Worm (Caenorhabditis elegans) whole organism, dauer: Measurements from ENCODE around the gene dpy-21.

Experiments used
- unc-62 ChIP-seq: sonication (generic microtip); optimal IDR thresholded peaks from 2 replicates; lab custom pipeline; 2017; ENCODE audit warnings: missing biosample characterization, missing genetic modification reagents, missing genetic modification characterization

The dpy-21 gene

ce11 chrV:17949093-17949492 lies at the start of gene dpy-21:
Gene dpy-21 (minus strand): TSS chrV:17949193.
- no peak for TF ChIP-seq unc-62

- TF ChIP-seq unc-62: no peak
These were observed 37.0 kb upstream of the dpy-21 start, which contains the start of gene Y59A8B.21 for ce11 chrV:17985960-17986359. Gene Y59A8B.21 (plus strand): TSS chrV:17986260.

ce11 chrV:17982935-17983334 lies 33.9 kb upstream of the dpy-21 start:
- no peak for TF ChIP-seq unc-62

- no peak for TF ChIP-seq unc-62
These were observed 32.7 kb upstream of the dpy-21 start for ce11 chrV:17981732-17982131.

ce11 chrV:17979789-17980188 lies 30.8 kb upstream of the dpy-21 start, which contains the start of gene snx-6:
Gene snx-6 (minus strand): TSS chrV:17980082.
- TF ChIP-seq unc-62: no peak

- TF ChIP-seq unc-62: no peak
These were observed 29.2 kb upstream of the dpy-21 start for ce11 chrV:17978207-17978606.

- TF ChIP-seq unc-62: no peak
These were observed 17.8 kb upstream of the dpy-21 start, which contains the start of gene gck-3 for ce11 chrV:17966747-17967146. Gene gck-3 (minus strand): TSS chrV:17966847.

ce11 chrV:17962500-17962899 lies 13.5 kb upstream of the dpy-21 start:
- no peak for TF ChIP-seq unc-62

- no peak for TF ChIP-seq unc-62
These were observed 7.1 kb upstream of the dpy-21 start for ce11 chrV:17956109-17956508.

ce11 chrV:17952280-17952679 lies 3.3 kb upstream of the dpy-21 start:
- TF ChIP-seq unc-62: no peak

ce11 chrV:17951172-17951999 lies 2.4 kb upstream of the dpy-21 start, which contains the start of gene Y59A8B.24:
Gene Y59A8B.24 (plus strand): TSS chrV:17951949.
- no peak for TF ChIP-seq unc-62

ce11 chrV:17948036-17948691 lies 829 bp downstream of the dpy-21 start:
- no peak for TF ChIP-seq unc-62

ce11 chrV:17947266-17947665 lies 1.7 kb downstream of the dpy-21 start:
- TF ChIP-seq unc-62: no peak

ce11 chrV:17945460-17945859 lies 3.5 kb downstream of the dpy-21 start:
- TF ChIP-seq unc-62: no peak

- TF ChIP-seq unc-62: no peak
These were observed 4.0 kb downstream of the dpy-21 start for ce11 chrV:17944849-17945452.

- no peak for TF ChIP-seq unc-62
These were observed 5.0 kb downstream of the dpy-21 start for ce11 chrV:17943877-17944472.

ce11 chrV:17938978-17939377 lies 10.0 kb downstream of the dpy-21 start:
- TF ChIP-seq unc-62: no peak
